Worm (Caenorhabditis elegans) whole organism, L4 larva: ENCODE data around the gene nhr-14.

Experiments
- ceh-28 ChIP-seq: fragments of 150-350 bp; optimal IDR thresholded peaks from 2 replicates; lab custom pipeline; 2014; ENCODE audit warnings: missing biosample characterization, missing genetic modification reagents, missing genetic modification characterization
- dmd-8 ChIP-seq: fragments of 200-800 bp; sonication (Bioruptor generic); IDR thresholded peaks from 2 replicates; pipeline ENCODE4 v1.3.6; 2022; ENCODE audit warnings: missing genetic modification characterization, missing compliant biosample characterization
- lin-38 ChIP-seq: fragments of 200-800 bp; sonication (Bioruptor generic); IDR thresholded peaks from 2 replicates; pipeline ENCODE4 v1.3.6; 2022; ENCODE audit warnings: missing genetic modification reagents, missing genetic modification characterization, missing compliant biosample characterization
- nhr-10 ChIP-seq: fragments of 150-350 bp; optimal IDR thresholded peaks from 2 replicates; lab custom pipeline; 2014; ENCODE audit warnings: missing biosample characterization, missing genetic modification characterization
- nhr-28 ChIP-seq: fragments of 150-350 bp; optimal IDR thresholded peaks from 2 replicates; lab custom pipeline; 2014; ENCODE audit warnings: missing biosample characterization, missing genetic modification characterization
- php-3 ChIP-seq: fragments of 200-800 bp; sonication (Bioruptor generic); IDR thresholded peaks from 2 replicates; pipeline ENCODE4 v1.3.6; 2022; ENCODE audit warnings: missing genetic modification reagents, missing genetic modification characterization, missing compliant biosample characterization

- TF ChIP-seq php-3, result no peak
- no peak for TF ChIP-seq nhr-28
- no peak for TF ChIP-seq lin-38 (GFP tag; lab: Robert Waterston, UW)
- no peak for TF ChIP-seq dmd-8
- TF ChIP-seq ceh-28, result no peak
- TF ChIP-seq nhr-10 (tag; lab: Kevin White, UChicago), result no peak
These were observed 5.7 kb upstream of the nhr-14 start for ce11 chrX:8481716-8482115.
